Fruit fly (Drosophila melanogaster) whole organism, embryonic: ENCODE data around the gene cindr.
A peak's percentile ranks its signal among the peaks of the same experiment; 100 is the strongest.

Source experiments
- Antp ChIP-seq: fragments of 200-800 bp; sonication (Bioruptor generic); optimal IDR thresholded peaks from 3 replicates; lab custom pipeline; 2016; ENCODE audit warnings: missing biosample characterization, missing genetic modification characterization
- CG10366 ChIP-seq: fragments of 200-800 bp; sonication (Bioruptor generic); IDR thresholded peaks from 2 replicates; pipeline ENCODE4 v1.3.6; 2022; ENCODE audit warnings: missing biosample characterization, missing genetic modification characterization
- CG12104 ChIP-seq: fragments of 200-800 bp; sonication (Bioruptor generic); optimal IDR thresholded peaks from 3 replicates; lab custom pipeline; 2016; ENCODE audit warnings: missing biosample characterization, missing genetic modification characterization
- CG12391 ChIP-seq: fragments of 200-800 bp; sonication (Bioruptor generic); optimal IDR thresholded peaks from 3 replicates; lab custom pipeline; 2018; ENCODE audit warnings: missing biosample characterization, mild to moderate bottlenecking, missing genetic modification characterization, moderate library complexity
- CG15514 ChIP-seq: fragments of 200-800 bp; sonication (Bioruptor generic); optimal IDR thresholded peaks from 3 replicates; lab custom pipeline; 2017; ENCODE audit warnings: missing biosample characterization, missing genetic modification characterization, mild to moderate bottlenecking, moderate library complexity, missing genetic modification reagents
- CG17328 ChIP-seq: fragments of 200-800 bp; sonication (Bioruptor generic); IDR thresholded peaks from 2 replicates; pipeline ENCODE4 v1.3.6; 2022; ENCODE audit warnings: missing biosample characterization, missing genetic modification characterization
- CG18476 ChIP-seq: fragments of 200-800 bp; sonication (Bioruptor generic); optimal IDR thresholded peaks from 2 replicates; lab custom pipeline; 2016; ENCODE audit warnings: missing biosample characterization, mild to moderate bottlenecking, missing genetic modification characterization
- CG18764 ChIP-seq: fragments of 200-800 bp; sonication (Bioruptor generic); optimal IDR thresholded peaks from 3 replicates; lab custom pipeline; 2016; ENCODE audit warnings: missing biosample characterization, missing genetic modification characterization
- CG2120 ChIP-seq: fragments of 200-800 bp; sonication (Bioruptor generic); optimal IDR thresholded peaks from 3 replicates; lab custom pipeline; 2016; ENCODE audit warnings: missing biosample characterization, missing genetic modification characterization
- CG32532 ChIP-seq: fragments of 200-800 bp; sonication (Bioruptor generic); IDR thresholded peaks from 2 replicates; pipeline ENCODE4 v1.3.6; 2022; ENCODE audit warnings: missing biosample characterization, missing genetic modification characterization
- CG4282 ChIP-seq: fragments of 200-800 bp; sonication (Bioruptor generic); optimal IDR thresholded peaks from 2 replicates; lab custom pipeline; 2016; ENCODE audit warnings: missing biosample characterization, missing genetic modification characterization
- CG7745 ChIP-seq: fragments of 200-800 bp; sonication (Bioruptor generic); optimal IDR thresholded peaks from 2 replicates; lab custom pipeline; 2018; ENCODE audit warnings: missing biosample characterization, mild to moderate bottlenecking, missing genetic modification characterization, moderate library complexity
- CG8388 ChIP-seq: fragments of 200-800 bp; sonication (Bioruptor generic); optimal IDR thresholded peaks from 2 replicates; lab custom pipeline; 2019; ENCODE audit warnings: missing biosample characterization, mild to moderate bottlenecking, missing genetic modification characterization, moderate library complexity
- CTCF ChIP-seq: fragments of 200-800 bp; sonication (Bioruptor generic); optimal IDR thresholded peaks from 2 replicates; lab custom pipeline; 2017; ENCODE audit warnings: missing biosample characterization, mild to moderate bottlenecking, missing genetic modification characterization, moderate library complexity
- Dbx ChIP-seq: fragments of 200-800 bp; sonication (Bioruptor generic); IDR thresholded peaks from 3 replicates; pipeline ENCODE4 v1.3.6; 2022; ENCODE audit warnings: missing biosample characterization, missing genetic modification characterization
- E2f2 ChIP-seq: fragments of 200-800 bp; sonication (Bioruptor generic); IDR thresholded peaks from 2 replicates; pipeline ENCODE4 v1.3.6; 2022; ENCODE audit warnings: missing biosample characterization, missing genetic modification characterization
- HLH54F ChIP-seq: fragments of 200-800 bp; sonication (Bioruptor generic); optimal IDR thresholded peaks from 3 replicates; lab custom pipeline; 2016; ENCODE audit warnings: missing biosample characterization, missing genetic modification characterization
- Kr ChIP-seq: fragments of 200-800 bp; sonication (Bioruptor generic); optimal IDR thresholded peaks from 2 replicates; lab custom pipeline; 2017; ENCODE audit warnings: missing biosample characterization, mild to moderate bottlenecking, missing genetic modification characterization
- Mrtf ChIP-seq: fragments of 200-800 bp; sonication (Bioruptor generic); IDR thresholded peaks from 3 replicates; pipeline ENCODE4 v1.3.6; 2022; ENCODE audit warnings: missing biosample characterization, missing genetic modification characterization
- Oli ChIP-seq: fragments of 200-800 bp; sonication (Bioruptor generic); optimal IDR thresholded peaks from 2 replicates; lab custom pipeline; 2018; ENCODE audit warnings: missing biosample characterization, mild to moderate bottlenecking, missing genetic modification characterization, moderate library complexity
- Ptx1 ChIP-seq: fragments of 200-800 bp; sonication (Bioruptor generic); IDR thresholded peaks from 2 replicates; pipeline ENCODE4 v1.3.6; 2022; ENCODE audit warnings: missing biosample characterization, missing genetic modification characterization
- Sox102F ChIP-seq: fragments of 200-800 bp; sonication (Bioruptor generic); optimal IDR thresholded peaks from 2 replicates; lab custom pipeline; 2018; ENCODE audit warnings: missing biosample characterization, mild to moderate bottlenecking, missing genetic modification characterization, moderate library complexity
- Taf1 ChIP-seq: fragments of 200-800 bp; sonication (Bioruptor generic); IDR thresholded peaks from 2 replicates; pipeline ENCODE4 v1.3.6; 2022; ENCODE audit warnings: missing biosample characterization, missing genetic modification characterization
- Vsx1 ChIP-seq: fragments of 200-800 bp; sonication (Bioruptor generic); optimal IDR thresholded peaks from 2 replicates; lab custom pipeline; 2017; ENCODE audit warnings: missing biosample characterization, mild to moderate bottlenecking, missing genetic modification characterization, missing genetic modification reagents
- ara ChIP-seq: fragments of 200-800 bp; sonication (Bioruptor generic); IDR thresholded peaks from 2 replicates; pipeline ENCODE4 v1.3.6; 2022; ENCODE audit warnings: missing biosample characterization, missing genetic modification characterization
- az2 ChIP-seq: fragments of 200-800 bp; sonication (Bioruptor generic); optimal IDR thresholded peaks from 3 replicates; lab custom pipeline; 2016; ENCODE audit warnings: missing biosample characterization, missing genetic modification characterization
- bowl ChIP-seq: fragments of 200-800 bp; sonication (Bioruptor generic); IDR thresholded peaks from 2 replicates; pipeline ENCODE4 v1.3.6; 2022; ENCODE audit warnings: missing biosample characterization, missing genetic modification characterization
- chif ChIP-seq, 2 experiments: fragments of 200-800 bp; sonication (Bioruptor generic); optimal IDR thresholded peaks; 3 replicates each; lab custom pipeline; 2016; ENCODE audit warnings: missing biosample characterization in 2 of 2, missing genetic modification characterization in 2 of 2
- chinmo ChIP-seq: fragments of 200-800 bp; sonication (Bioruptor generic); IDR thresholded peaks from 4 replicates; pipeline ENCODE4 v1.3.6; 2022; ENCODE audit warnings: missing biosample characterization, missing genetic modification characterization; ENCODE audit not compliant: partially characterized antibody
- chm ChIP-seq: fragments of 200-800 bp; sonication (Bioruptor generic); IDR thresholded peaks from 2 replicates; pipeline ENCODE4 v1.3.6; 2022; ENCODE audit warnings: missing biosample characterization, missing genetic modification characterization
- dimm ChIP-seq: fragments of 200-800 bp; sonication (Bioruptor generic); IDR thresholded peaks from 2 replicates; pipeline ENCODE4 v1.3.6; 2022; ENCODE audit warnings: missing biosample characterization, missing genetic modification characterization
- fu2 ChIP-seq: fragments of 200-800 bp; sonication (Bioruptor generic); optimal IDR thresholded peaks from 2 replicates; lab custom pipeline; 2016; ENCODE audit warnings: missing biosample characterization, missing genetic modification characterization
- grau ChIP-seq: fragments of 200-800 bp; optimal IDR thresholded peaks from 3 replicates; lab custom pipeline; 2019; ENCODE audit warnings: missing biosample characterization, mild to moderate bottlenecking, missing genetic modification characterization, moderate library complexity
- gsb ChIP-seq: fragments of 200-800 bp; sonication (Bioruptor generic); IDR thresholded peaks from 2 replicates; pipeline ENCODE4 v1.3.6; 2022; ENCODE audit warnings: missing biosample characterization, missing genetic modification characterization
- her ChIP-seq: fragments of 200-800 bp; sonication (Bioruptor generic); optimal IDR thresholded peaks from 2 replicates; lab custom pipeline; 2016; ENCODE audit warnings: missing biosample characterization, missing genetic modification characterization
- jigr1 ChIP-seq: fragments of 200-800 bp; sonication (Bioruptor generic); IDR thresholded peaks from 3 replicates; pipeline ENCODE4 v1.3.6; 2022; ENCODE audit warnings: missing biosample characterization, missing genetic modification characterization
- knrl ChIP-seq: fragments of 200-800 bp; sonication (Bioruptor generic); IDR thresholded peaks from 3 replicates; pipeline ENCODE4 v1.3.6; 2022; ENCODE audit warnings: missing biosample characterization, missing genetic modification characterization; ENCODE audit not compliant: partially characterized antibody
- lab ChIP-seq: fragments of 200-800 bp; sonication (Bioruptor generic); optimal IDR thresholded peaks from 3 replicates; lab custom pipeline; 2017; ENCODE audit warnings: missing biosample characterization, missing genetic modification characterization, mild to moderate bottlenecking, moderate library complexity, missing genetic modification reagents
- mld ChIP-seq: fragments of 200-800 bp; sonication (Bioruptor generic); IDR thresholded peaks from 3 replicates; pipeline ENCODE4 v1.3.6; 2022; ENCODE audit warnings: missing biosample characterization, missing genetic modification characterization; ENCODE audit not compliant: partially characterized antibody
- row ChIP-seq: fragments of 200-800 bp; sonication (Bioruptor generic); IDR thresholded peaks from 3 replicates; pipeline ENCODE4 v1.3.6; 2022; ENCODE audit warnings: missing biosample characterization, missing genetic modification characterization
- slbo ChIP-seq: fragments of 200-800 bp; sonication (Bioruptor generic); IDR thresholded peaks from 2 replicates; pipeline ENCODE4 v1.3.6; 2022; ENCODE audit warnings: missing biosample characterization, missing genetic modification characterization

cindr gene

dm6 chr3R:30862471-30862870 lies 54.1 kb downstream of the cindr start (continued):
- TF ChIP-seq CG32532 (GFP tag; lab: Robert Waterston, UW) (0 out of 2 replicates have a peak, but pooled peaks have one; percentile 34), Taf1 (no peak), CG12104 (GFP tag; lab: Kevin White, UChicago) (no peak), Vsx1 (GFP tag; lab: Kevin White, UChicago) (peak; percentile 23), Oli (tag; lab: Kevin White, UChicago) (peak; percentile 1), bowl (no peak), Kr (GFP tag; lab: Kevin White, UChicago) (no peak), mld (no peak), ara (GFP tag; lab: Robert Waterston, UW) (no peak), knrl (GFP tag; lab: Robert Waterston, UW) (no peak), lab (GFP tag; lab: Kevin White, UChicago) (peak; percentile 16), row (peak; percentile 56; the same call in 2 of the 3 replicates), jigr1 (GFP tag; lab: Robert Waterston, UW) (no peak), CG4282 (GFP tag; lab: Kevin White, UChicago) (no peak), Antp (GFP tag; lab: Kevin White, UChicago) (no peak), Sox102F (GFP tag; lab: Kevin White, UChicago) (peak; percentile 24), fu2 (GFP tag; lab: Kevin White, UChicago) (no peak), HLH54F (no peak), CG15514 (GFP tag; lab: Kevin White, UChicago) (no peak), chif (GFP tag; optimal IDR thresholded peaks at IDR 0.05; lab: Kevin White, UChicago) (no peak), CG8388 (GFP tag; lab: Kevin White, UChicago) (no peak), CG12391 (tag; lab: Kevin White, UChicago) (peak; percentile 34), CG17328 (no peak), CG7745 (tag; lab: Kevin White, UChicago) (no peak), Ptx1 (0 out of 2 replicates have a peak, but pooled peaks have one; percentile 23), dimm (no peak), slbo (GFP tag; lab: Robert Waterston, UW) (peak; percentile 41), az2 (GFP tag; lab: Kevin White, UChicago) (no peak), Mrtf (GFP tag; lab: Robert Waterston, UW) (0 out of 3 replicates have a peak, but pooled peaks have one; percentile 13), chm (GFP tag; lab: Robert Waterston, UW) (0 out of 2 replicates have a peak, but pooled peaks have one; percentile 33), E2f2 (GFP tag; lab: Robert Waterston, UW) (no peak), CG10366 (GFP tag; lab: Robert Waterston, UW) (peak; percentile 15; the same call in 1 of the 2 replicates), her (GFP tag; lab: Kevin White, UChicago) (no peak), gsb (GFP tag; lab: Robert Waterston, UW) (no peak), CG18764 (GFP tag; lab: Kevin White, UChicago) (no peak), CG2120 (GFP tag; lab: Kevin White, UChicago) (peak; percentile 22), CG18476 (no peak), grau (tag; lab: Kevin White, UChicago) (peak; percentile 28), Dbx (no peak)

dm6 chr3R:30863971-30864370 lies 55.6 kb downstream of the cindr start:
- 0 out of 4 replicates have a peak, but pooled peaks have one; percentile 36 for TF ChIP-seq chinmo (GFP tag; lab: Robert Waterston, UW)
- TF ChIP-seq CTCF (GFP tag; lab: Kevin White, UChicago): no peak
- TF ChIP-seq, all 482 proteins: peak for 1
